Worm (Caenorhabditis elegans) whole organism, early embryonic: Measurements from ENCODE around the gene ccch-3.

ENCODE experiments used
- B0310.2 ChIP-seq: sonication (generic microtip); optimal IDR thresholded peaks from 2 replicates; lab custom pipeline; 2016; ENCODE audit warnings: mild to moderate bottlenecking, missing genetic modification characterization, missing compliant biosample characterization
- F13C5.2 ChIP-seq: sonication (generic microtip); optimal IDR thresholded peaks from 2 replicates; lab custom pipeline; 2017; ENCODE audit warnings: mild to moderate bottlenecking, missing genetic modification characterization, inconsistent platforms, missing compliant biosample characterization
- aly-1 ChIP-seq: sonication (generic microtip); optimal IDR thresholded peaks from 2 replicates; lab custom pipeline; 2016; ENCODE audit warnings: missing genetic modification characterization, missing compliant biosample characterization
- ama-1 ChIP-seq: fragments of 150-350 bp; optimal IDR thresholded peaks from 2 replicates; lab custom pipeline; 2014
- ceh-36 ChIP-seq: sonication (generic microtip); optimal IDR thresholded peaks from 2 replicates; lab custom pipeline; 2016; ENCODE audit warnings: missing genetic modification characterization, inconsistent platforms, missing compliant biosample characterization
- ets-7 ChIP-seq: sonication (generic microtip); optimal IDR thresholded peaks from 2 replicates; lab custom pipeline; 2016; ENCODE audit warnings: missing genotype, missing genetic modification characterization, missing compliant biosample characterization
- flt-1 ChIP-seq: fragments of 200-800 bp; sonication (Bioruptor generic); IDR thresholded peaks from 2 replicates; pipeline ENCODE4 v1.3.6; 2022; ENCODE audit warnings: missing genetic modification characterization, missing compliant biosample characterization
- hmg-4 ChIP-seq: fragments of 200-800 bp; sonication (Bioruptor generic); optimal IDR thresholded peaks from 2 replicates; lab custom pipeline; 2018; ENCODE audit warnings: mild to moderate bottlenecking, missing genetic modification characterization, missing compliant biosample characterization
- hnd-1 ChIP-seq: sonication (generic microtip); optimal IDR thresholded peaks from 2 replicates; lab custom pipeline; 2016; ENCODE audit warnings: missing genetic modification characterization, missing compliant biosample characterization
- pes-1 ChIP-seq: fragments of 200-800 bp; sonication (Bioruptor generic); IDR thresholded peaks from 2 replicates; pipeline ENCODE4 v1.3.6; 2022; ENCODE audit warnings: missing genetic modification reagents, missing genetic modification characterization, missing compliant biosample characterization
- scrt-1 ChIP-seq: fragments of 200-800 bp; sonication (Bioruptor generic); IDR thresholded peaks from 2 replicates; pipeline ENCODE4 v1.3.6; 2022; ENCODE audit warnings: missing genetic modification characterization, missing compliant biosample characterization
- tbx-11 ChIP-seq: fragments of 200-800 bp; sonication (Bioruptor generic); IDR thresholded peaks from 2 replicates; pipeline ENCODE4 v1.3.6; 2022; ENCODE audit warnings: missing genetic modification characterization, missing compliant biosample characterization
- tbx-37 ChIP-seq: fragments of 200-800 bp; sonication (Bioruptor generic); conservative IDR thresholded peaks from 2 replicates; pipeline ENCODE4 v1.3.6; 2022; ENCODE audit warnings: missing genetic modification reagents, missing genetic modification characterization, missing compliant biosample characterization
- tra-4 ChIP-seq: sonication (generic microtip); optimal IDR thresholded peaks from 2 replicates; lab custom pipeline; 2017; ENCODE audit warnings: missing genetic modification characterization, missing compliant biosample characterization

- TF ChIP-seq ets-7 (tag; lab: Kevin White, UChicago) (no peak), ama-1 (lab: Kevin White, UChicago) (no peak), pes-1 (no peak), flt-1 (no peak), tbx-37 (no peak), aly-1 (tag; lab: Kevin White, UChicago) (no peak), tbx-11 (GFP tag; lab: Robert Waterston, UW) (no peak), B0310.2 (tag; lab: Kevin White, UChicago) (no peak), hmg-4 (GFP tag; lab: Kevin White, UChicago) (no peak), hnd-1 (tag; lab: Kevin White, UChicago) (no peak), tra-4 (tag; lab: Kevin White, UChicago) (no peak), scrt-1 (GFP tag; lab: Robert Waterston, UW) (no peak), ceh-36 (no peak), F13C5.2 (tag; lab: Kevin White, UChicago) (no peak)
Measured at ce11 chrV:12608857-12609256, 50.6 kb downstream of the ccch-3 start, which contains the start of gene ZC116.5.
